Fruit fly (Drosophila melanogaster): ENCODE results near the gene CG9331.

Gene CG9331

dm6 chr2L:20783044-20783443, 39.6 kb upstream of the CG9331 start (continued):
- TF ChIP-seq exex (tag; optimal IDR thresholded peaks at IDR 0.05) (peak; percentile 59), zfh1 (GFP tag; IDR thresholded peaks at IDR 0.05) (0 out of 3 replicates have a peak, but pooled peaks have one; percentile 33), CG12236 (GFP tag; optimal IDR thresholded peaks at IDR 0.05) (no peak), Hand (GFP tag; optimal IDR thresholded peaks at IDR 0.05) (no peak), fd3F (GFP tag; optimal IDR thresholded peaks at IDR 0.05) (no peak), Dll (GFP tag; IDR thresholded peaks at IDR 0.05; ENCODE audit: partially characterized antibody) (no peak), z (GFP tag; IDR thresholded peaks at IDR 0.05) (peak; percentile 68; the same call in 1 of the 3 replicates), oc (tag; optimal IDR thresholded peaks at IDR 0.05) (peak; percentile 32), CG34422 (GFP tag; IDR thresholded peaks at IDR 0.05) (peak; percentile 35; the same call in 1 of the 3 replicates), CoRest (tag; optimal IDR thresholded peaks at IDR 0.05) (peak; percentile 26), CG12155 (GFP tag; optimal IDR thresholded peaks at IDR 0.05) (peak; percentile 2), CG17829 (tag; optimal IDR thresholded peaks at IDR 0.05) (no peak), sna (GFP tag; IDR thresholded peaks at IDR 0.05; ENCODE audit: partially characterized antibody) (no peak), CG3847 (GFP tag; IDR thresholded peaks at IDR 0.05) (0 out of 2 replicates have a peak, but pooled peaks have one; percentile 18), Awh (GFP tag; IDR thresholded peaks at IDR 0.05) (0 out of 2 replicates have a peak, but pooled peaks have one; percentile 12), jumu (GFP tag; optimal IDR thresholded peaks at IDR 0.05) (no peak), Atf6 (GFP tag; IDR thresholded peaks at IDR 0.05) (0 out of 2 replicates have a peak, but pooled peaks have one; percentile 19), sens (GFP tag) (peak; percentile 40), gcm (GFP tag; optimal IDR thresholded peaks at IDR 0.05) (peak; percentile 35), Pdp1 (GFP tag; optimal IDR thresholded peaks at IDR 0.05) (peak in 1 of 2 experiments; percentile 1), caup (GFP tag; optimal IDR thresholded peaks at IDR 0.05; ENCODE audit: severe bottlenecking) (no peak), Nf-YC (tag; optimal IDR thresholded peaks at IDR 0.05) (peak; percentile 97), hth (optimal IDR thresholded peaks at IDR 0.05) (peak; percentile 26), Med (GFP tag) (peak; percentile 75), sob (GFP tag; IDR thresholded peaks at IDR 0.05) (peak; percentile 7; the same call in 1 of the 2 replicates), Nf-YB (GFP tag; optimal IDR thresholded peaks at IDR 0.05) (peak; percentile 98), pan (optimal IDR thresholded peaks at IDR 0.05) (no peak), pan (GFP tag; optimal IDR thresholded peaks at IDR 0.05 in 1 of 2, IDR thresholded peaks at IDR 0.05 in 1 of 2) (peak in 1 of 2 experiments; percentile 79), grn (GFP tag; optimal IDR thresholded peaks at IDR 0.05) (peak; percentile 73), da (GFP tag; optimal IDR thresholded peaks at IDR 0.05) (no peak), crc (GFP tag; optimal IDR thresholded peaks at IDR 0.05) (no peak), Xrp1 (GFP tag; IDR thresholded peaks at IDR 0.05) (no peak), tll (GFP tag; optimal IDR thresholded peaks at IDR 0.05) (peak in 1 of 2 experiments; percentile 60), CG4360 (GFP tag; IDR thresholded peaks at IDR 0.05) (peak; percentile 98), cad (GFP tag; optimal IDR thresholded peaks at IDR 0.05) (peak; percentile 33), ara (GFP tag; IDR thresholded peaks at IDR 0.05) (0 out of 2 replicates have a peak, but pooled peaks have one; percentile 27), psq (GFP tag; optimal IDR thresholded peaks at IDR 0.05) (peak; percentile 93)

- TF ChIP-seq sug (tag; optimal IDR thresholded peaks at IDR 0.05): peak; percentile 16
- TF ChIP-seq HLH4C (GFP tag; IDR thresholded peaks at IDR 0.05; ENCODE audit: partially characterized antibody): no peak
- TF ChIP-seq Doc3 (GFP tag; IDR thresholded peaks at IDR 0.05; ENCODE audit: partially characterized antibody): no peak
- peak; percentile 52 for TF ChIP-seq exex (tag; optimal IDR thresholded peaks at IDR 0.05)
- peak; percentile 5 for TF ChIP-seq Hey (tag; optimal IDR thresholded peaks at IDR 0.05)
Measured at dm6 chr2L:20783908-20784307, 38.7 kb upstream of the CG9331 start.

Measured in whole organism, embryonic.